Worm (Caenorhabditis elegans) whole organism, L4 larva: ENCODE measurements around the gene F10D7.3.

Experiments used
- R02D3.7 ChIP-seq: fragments of 150-350 bp; sonication (generic microtip); optimal IDR thresholded peaks from 3 replicates; lab custom pipeline; 2014; ENCODE audit warnings: missing biosample characterization, missing genetic modification characterization
- T20F7.1 ChIP-seq: fragments of 200-800 bp; sonication (Bioruptor generic); optimal IDR thresholded peaks from 2 replicates; lab custom pipeline; 2018; ENCODE audit warnings: mild to moderate bottlenecking, missing genetic modification characterization, missing compliant biosample characterization
- T26A8.4 ChIP-seq: fragments of 200-800 bp; sonication (Bioruptor generic); IDR thresholded peaks from 2 replicates; pipeline ENCODE4 v1.3.6; 2022; ENCODE audit warnings: missing genetic modification characterization, missing compliant biosample characterization
- Y105C5A.15 ChIP-seq: fragments of 200-800 bp; sonication (Bioruptor generic); IDR thresholded peaks from 2 replicates; pipeline ENCODE4 v1.3.6; 2022; ENCODE audit warnings: missing genetic modification characterization, missing compliant biosample characterization
- Y48G9A.11 ChIP-seq: fragments of 200-800 bp; sonication (Bioruptor generic); IDR thresholded peaks from 2 replicates; pipeline ENCODE4 v1.3.6; 2022; ENCODE audit warnings: missing genetic modification reagents, missing genetic modification characterization, missing compliant biosample characterization
- Y75B8A.6 ChIP-seq: fragments of 200-800 bp; sonication (Bioruptor generic); IDR thresholded peaks from 2 replicates; pipeline ENCODE4 v1.3.6; 2022; ENCODE audit warnings: missing genetic modification reagents, missing genetic modification characterization, missing compliant biosample characterization
- aha-1 ChIP-seq: fragments of 150-350 bp; peaks from one replicate; lab custom pipeline; 2014; ENCODE audit warnings: missing biosample characterization, missing genetic modification characterization
- aly-2 ChIP-seq: sonication (generic microtip); optimal IDR thresholded peaks from 2 replicates; lab custom pipeline; 2018; ENCODE audit warnings: missing biosample characterization, missing genetic modification characterization
- ama-1 ChIP-seq: fragments of 150-350 bp; optimal IDR thresholded peaks from 2 replicates; lab custom pipeline; 2014; ENCODE audit warnings: inconsistent platforms, mixed read lengths
- arid-1 ChIP-seq: fragments of 200-800 bp; sonication (Bioruptor generic); conservative IDR thresholded peaks from 2 replicates; pipeline ENCODE4 v1.3.6; 2022; ENCODE audit warnings: missing genetic modification reagents, missing genetic modification characterization, missing compliant biosample characterization
- ceh-32 ChIP-seq: sonication (generic microtip); optimal IDR thresholded peaks from 2 replicates; lab custom pipeline; 2016; ENCODE audit warnings: mild to moderate bottlenecking, missing genetic modification characterization, missing compliant biosample characterization; ENCODE audit not compliant: poor library complexity
- ceh-44 ChIP-seq: fragments of 200-800 bp; sonication (Bioruptor generic); IDR thresholded peaks from 2 replicates; pipeline ENCODE4 v1.3.6; 2022; ENCODE audit warnings: missing genetic modification reagents, missing genetic modification characterization, missing compliant biosample characterization
- ces-1 ChIP-seq: fragments of 150-350 bp; sonication (generic microtip); optimal IDR thresholded peaks from 4 replicates; lab custom pipeline; 2014; ENCODE audit warnings: missing biosample characterization, missing genetic modification reagents, missing genetic modification characterization
- cey-2 ChIP-seq: sonication (generic microtip); optimal IDR thresholded peaks from 3 replicates; lab custom pipeline; 2017; ENCODE audit warnings: missing genetic modification characterization, mild to moderate bottlenecking, missing compliant biosample characterization, antibody characterized with exemption, borderline replicate concordance; ENCODE audit not compliant: insufficient read depth
- daf-12 ChIP-seq: fragments of 150-350 bp; optimal IDR thresholded peaks from 2 replicates; lab custom pipeline; 2014; ENCODE audit warnings: missing biosample characterization, missing genetic modification reagents, missing genetic modification characterization
- daf-16 ChIP-seq, 3 experiments: sonication (generic microtip); optimal IDR thresholded peaks; 2 replicates each; lab custom pipeline; 2016 to 2017; ENCODE audit warnings: missing genetic modification characterization in 3 of 3, missing genetic modification reagents in 3 of 3, mild to moderate bottlenecking in 2 of 3, missing compliant biosample characterization in 2 of 3, missing biosample characterization in 1 of 3, moderate library complexity in 1 of 3
- daf-19 ChIP-seq: fragments of 200-800 bp; sonication (Bioruptor generic); conservative IDR thresholded peaks from 2 replicates; pipeline ENCODE4 v1.3.6; 2022; ENCODE audit warnings: missing genetic modification characterization, missing compliant biosample characterization
- dve-1 ChIP-seq: sonication (generic microtip); optimal IDR thresholded peaks from 2 replicates; lab custom pipeline; 2017; ENCODE audit warnings: antibody characterized with exemption, mild to moderate bottlenecking, missing genetic modification characterization, missing compliant biosample characterization; ENCODE audit not compliant: insufficient read depth
- hlh-11 ChIP-seq: fragments of 200-800 bp; sonication (Bioruptor generic); optimal IDR thresholded peaks from 2 replicates; lab custom pipeline; 2018; ENCODE audit warnings: mild to moderate bottlenecking, missing genetic modification characterization, missing compliant biosample characterization
- hlh-30 ChIP-seq: sonication (generic microtip); optimal IDR thresholded peaks from 2 replicates; lab custom pipeline; 2017; ENCODE audit warnings: antibody characterized with exemption, mild to moderate bottlenecking, missing genetic modification characterization, missing compliant biosample characterization; ENCODE audit not compliant: insufficient read depth
- lim-7 ChIP-seq: fragments of 200-800 bp; sonication (Bioruptor generic); IDR thresholded peaks from 2 replicates; pipeline ENCODE4 v1.3.6; 2022; ENCODE audit warnings: missing genetic modification characterization, missing compliant biosample characterization
- lin-38 ChIP-seq: fragments of 200-800 bp; sonication (Bioruptor generic); IDR thresholded peaks from 2 replicates; pipeline ENCODE4 v1.3.6; 2022; ENCODE audit warnings: missing genetic modification reagents, missing genetic modification characterization, missing compliant biosample characterization
- lir-3 ChIP-seq: sonication (generic microtip); optimal IDR thresholded peaks from 2 replicates; lab custom pipeline; 2016; ENCODE audit warnings: mild to moderate bottlenecking, missing genetic modification characterization, missing compliant biosample characterization
- nhr-10 ChIP-seq: fragments of 150-350 bp; optimal IDR thresholded peaks from 2 replicates; lab custom pipeline; 2014; ENCODE audit warnings: missing biosample characterization, missing genetic modification characterization
- nhr-111 ChIP-seq: fragments of 200-800 bp; sonication (Bioruptor generic); optimal IDR thresholded peaks from 2 replicates; lab custom pipeline; 2018; ENCODE audit warnings: mild to moderate bottlenecking, missing genetic modification characterization, missing compliant biosample characterization
- nhr-237 ChIP-seq: sonication (generic microtip); optimal IDR thresholded peaks from 2 replicates; lab custom pipeline; 2017; ENCODE audit warnings: missing biosample characterization, missing genetic modification characterization
- nhr-28 ChIP-seq: fragments of 150-350 bp; optimal IDR thresholded peaks from 2 replicates; lab custom pipeline; 2014; ENCODE audit warnings: missing biosample characterization, missing genetic modification characterization
- nhr-42 ChIP-seq: fragments of 200-800 bp; sonication (Bioruptor generic); IDR thresholded peaks from 2 replicates; pipeline ENCODE4 v1.3.6; 2022; ENCODE audit warnings: missing genetic modification characterization, missing compliant biosample characterization
- php-3 ChIP-seq: fragments of 200-800 bp; sonication (Bioruptor generic); IDR thresholded peaks from 2 replicates; pipeline ENCODE4 v1.3.6; 2022; ENCODE audit warnings: missing genetic modification reagents, missing genetic modification characterization, missing compliant biosample characterization
- saeg-2 ChIP-seq: fragments of 200-800 bp; sonication (Bioruptor generic); IDR thresholded peaks from 2 replicates; pipeline ENCODE4 v1.3.6; 2022; ENCODE audit warnings: missing genetic modification reagents, missing genetic modification characterization, missing compliant biosample characterization
- set-16 ChIP-seq: fragments of 200-800 bp; sonication (Bioruptor generic); IDR thresholded peaks from 2 replicates; pipeline ENCODE4 v1.3.6; 2022; ENCODE audit warnings: missing genetic modification reagents, missing genetic modification characterization, missing compliant biosample characterization
- snpc-1.2 ChIP-seq: fragments of 200-800 bp; sonication (Bioruptor generic); IDR thresholded peaks from 2 replicates; pipeline ENCODE4 v1.3.6; 2022; ENCODE audit warnings: missing genetic modification reagents, missing genetic modification characterization, missing compliant biosample characterization
- tag-97 ChIP-seq: fragments of 200-800 bp; sonication (Bioruptor generic); IDR thresholded peaks from 2 replicates; pipeline ENCODE4 v1.3.6; 2022; ENCODE audit warnings: missing genetic modification characterization, missing compliant biosample characterization
- unc-130 ChIP-seq: sonication (generic microtip); optimal IDR thresholded peaks from 2 replicates; lab custom pipeline; 2016; ENCODE audit warnings: missing genetic modification reagents, missing genetic modification characterization, missing compliant biosample characterization
- unc-62 ChIP-seq, 3 experiments: fragments of 150-350 bp in 1 of 3; sonication (generic microtip); optimal IDR thresholded peaks in 2 of 3; peaks in 1 of 3; 1 replicate in 1 of 3; 2 replicates in 2 of 3; lab custom pipeline; 2014 to 2017; ENCODE audit warnings: missing biosample characterization in 3 of 3, missing genetic modification characterization in 3 of 3, missing genetic modification reagents in 3 of 3, missing genotype in 1 of 3
- vab-7 ChIP-seq: fragments of 200-800 bp; sonication (Bioruptor generic); IDR thresholded peaks from 2 replicates; pipeline ENCODE4 v1.3.6; 2022; ENCODE audit warnings: missing genetic modification reagents, missing genetic modification characterization, missing compliant biosample characterization
- zag-1 ChIP-seq: fragments of 150-350 bp; optimal IDR thresholded peaks from 2 replicates; lab custom pipeline; 2014; ENCODE audit warnings: missing biosample characterization, missing genetic modification characterization
- zfp-3 ChIP-seq: fragments of 200-800 bp; sonication (Bioruptor generic); conservative IDR thresholded peaks from 2 replicates; pipeline ENCODE4 v1.3.6; 2022; ENCODE audit warnings: missing genetic modification reagents, missing genetic modification characterization, missing compliant biosample characterization
- zip-11 ChIP-seq: fragments of 200-800 bp; sonication (Bioruptor generic); IDR thresholded peaks from 2 replicates; pipeline ENCODE4 v1.3.6; 2022; ENCODE audit warnings: missing genetic modification characterization, missing compliant biosample characterization
- ztf-7 ChIP-seq: fragments of 150-350 bp; optimal IDR thresholded peaks from 2 replicates; lab custom pipeline; 2014; ENCODE audit warnings: missing biosample characterization, missing genetic modification characterization

Gene F10D7.3

ce11 chrX:17419813-17420584, 45.6 kb upstream of the F10D7.3 start (continued):
- TF ChIP-seq cey-2 (tag; lab: Kevin White, UChicago): no peak
- TF ChIP-seq dve-1 (tag; lab: Kevin White, UChicago): peak; percentile 52
- no peak for TF ChIP-seq zag-1 (tag; lab: Kevin White, UChicago)
- no peak for TF ChIP-seq daf-12 (tag; lab: Kevin White, UChicago)
- TF ChIP-seq lim-7: no peak; the same call in 1 of the 2 replicates
- no peak for TF ChIP-seq nhr-237 (tag; lab: Kevin White, UChicago)
- TF ChIP-seq Y105C5A.15 (GFP tag; lab: Robert Waterston, UW): no peak
- TF ChIP-seq nhr-10 (tag; lab: Kevin White, UChicago): peak; percentile 5
- no peak for TF ChIP-seq nhr-111 (GFP tag; lab: Kevin White, UChicago)
- no peak for TF ChIP-seq daf-19 (GFP tag; lab: Robert Waterston, UW)
- no peak for TF ChIP-seq php-3 (GFP tag; lab: Robert Waterston, UW)
- no peak for TF ChIP-seq Y48G9A.11
- no peak for TF ChIP-seq set-16 (GFP tag; lab: Robert Waterston, UW)
- no peak for TF ChIP-seq vab-7 (GFP tag; lab: Robert Waterston, UW)
- no peak for TF ChIP-seq saeg-2 (GFP tag; lab: Robert Waterston, UW)
- TF ChIP-seq ces-1 (GFP tag; lab: Kevin White, UChicago): no peak
- peak; percentile 90 for TF ChIP-seq zfp-3 (GFP tag; lab: Robert Waterston, UW)
- TF ChIP-seq unc-62 (GFP tag; optimal IDR thresholded peaks at IDR 0.05 in 1 of 2; lab: Kevin White, UChicago): peak in 1 of 2 experiments; percentile 100
- TF ChIP-seq unc-62 (tag; optimal IDR thresholded peaks at IDR 0.05; lab: Kevin White, UChicago): peak; percentile 63
- TF ChIP-seq ceh-32 (tag; lab: Kevin White, UChicago): no peak
- peak; percentile 61 for TF ChIP-seq ama-1
- peak; percentile 25; the same call in 1 of the 2 replicates for TF ChIP-seq Y75B8A.6 (GFP tag; lab: Robert Waterston, UW)
- no peak for TF ChIP-seq zip-11 (GFP tag; lab: Robert Waterston, UW)

ce11 chrX:17417505-17418004, 43.1 kb upstream of the F10D7.3 start:
- TF ChIP-seq nhr-28 (tag; lab: Kevin White, UChicago) (peak; percentile 16), aha-1 (tag; lab: Kevin White, UChicago) (peak; percentile 17), hlh-30 (tag; lab: Kevin White, UChicago) (peak; percentile 16), daf-16 (GFP tag; optimal IDR thresholded peaks at IDR 0.05; lab: Kevin White, UChicago) (no peak), daf-16 (tag; optimal IDR thresholded peaks at IDR 0.05; lab: Kevin White, UChicago) (no peak), aly-2 (tag; lab: Kevin White, UChicago) (no peak)

ce11 chrX:17413868-17414267, 39.4 kb upstream of the F10D7.3 start, which contains the start of gene crb-1:
crb-1 (minus strand) TSS chrX:17414014.
- TF ChIP-seq snpc-1.2 (GFP tag; lab: Robert Waterston, UW): no peak
- no peak for TF ChIP-seq lin-38 (GFP tag; lab: Robert Waterston, UW)
- no peak for TF ChIP-seq hlh-11 (tag; lab: Kevin White, UChicago)
- TF ChIP-seq T20F7.1 (GFP tag; lab: Kevin White, UChicago): no peak
- TF ChIP-seq unc-130 (GFP tag; lab: Kevin White, UChicago): no peak
- TF ChIP-seq nhr-42 (GFP tag; lab: Robert Waterston, UW): no peak
- no peak for TF ChIP-seq T26A8.4 (GFP tag; lab: Robert Waterston, UW)
- no peak for TF ChIP-seq php-3 (GFP tag; lab: Robert Waterston, UW)
- no peak for TF ChIP-seq hlh-30 (tag; lab: Kevin White, UChicago)
- TF ChIP-seq ceh-44 (GFP tag; lab: Robert Waterston, UW): no peak
- no peak for TF ChIP-seq ztf-7 (tag; lab: Kevin White, UChicago)
- no peak for TF ChIP-seq lir-3 (tag; lab: Kevin White, UChicago)
- TF ChIP-seq dve-1 (tag; lab: Kevin White, UChicago): no peak
- TF ChIP-seq R02D3.7 (tag; lab: Kevin White, UChicago): no peak
- no peak for TF ChIP-seq arid-1
- TF ChIP-seq tag-97: no peak
- no peak for TF ChIP-seq daf-19 (GFP tag; lab: Robert Waterston, UW)
- no peak for TF ChIP-seq aha-1 (tag; lab: Kevin White, UChicago)
- TF ChIP-seq cey-2 (tag; lab: Kevin White, UChicago): no peak
